Fruit fly (Drosophila melanogaster) whole organism, embryonic: ENCODE data around the gene fit.

ENCODE experiments used
- Atf3 ChIP-seq: fragments of 200-800 bp; sonication (Bioruptor generic); optimal IDR thresholded peaks from 3 replicates; lab custom pipeline; 2016; ENCODE audit warnings: missing biosample characterization, missing genetic modification characterization
- Atf6 ChIP-seq: fragments of 200-800 bp; sonication (Bioruptor generic); IDR thresholded peaks from 2 replicates; pipeline ENCODE4 v1.3.6; 2022; ENCODE audit warnings: missing biosample characterization, missing genetic modification characterization
- Bgb ChIP-seq: fragments of 200-800 bp; sonication (Bioruptor generic); IDR thresholded peaks from 2 replicates; pipeline ENCODE4 v1.3.6; 2022; ENCODE audit warnings: missing biosample characterization, missing genetic modification characterization; ENCODE audit not compliant: partially characterized antibody
- C15 ChIP-seq: fragments of 200-800 bp; sonication (Bioruptor generic); IDR thresholded peaks from 3 replicates; pipeline ENCODE4 v1.3.6; 2022; ENCODE audit warnings: missing biosample characterization, missing genetic modification characterization
- CG10654 ChIP-seq: fragments of 200-800 bp; sonication (Bioruptor generic); optimal IDR thresholded peaks from 2 replicates; lab custom pipeline; 2016; ENCODE audit warnings: missing biosample characterization, missing genetic modification characterization
- CG11093 ChIP-seq: fragments of 200-800 bp; sonication (Bioruptor generic); IDR thresholded peaks from 3 replicates; pipeline ENCODE4 v1.3.6; 2022; ENCODE audit warnings: missing biosample characterization, missing genetic modification characterization
- CG12219 ChIP-seq: fragments of 200-800 bp; sonication (Bioruptor generic); optimal IDR thresholded peaks from 3 replicates; lab custom pipeline; 2018; ENCODE audit warnings: missing biosample characterization, mild to moderate bottlenecking, missing genetic modification characterization
- CG1233 ChIP-seq: fragments of 200-800 bp; sonication (Bioruptor generic); optimal IDR thresholded peaks from 4 replicates; lab custom pipeline; 2018; ENCODE audit warnings: missing biosample characterization, mild to moderate bottlenecking, missing genetic modification characterization
- CG12659 ChIP-seq: fragments of 200-800 bp; sonication (Bioruptor generic); optimal IDR thresholded peaks from 3 replicates; lab custom pipeline; 2017; ENCODE audit warnings: mild to moderate bottlenecking, missing biosample characterization, missing genetic modification reagents, missing genetic modification characterization
- CG17361 ChIP-seq: fragments of 200-800 bp; sonication (Bioruptor generic); IDR thresholded peaks from 3 replicates; pipeline ENCODE4 v1.3.6; 2022; ENCODE audit warnings: missing biosample characterization, missing genetic modification characterization
- CG1832 ChIP-seq: fragments of 200-800 bp; sonication (Bioruptor generic); optimal IDR thresholded peaks from 2 replicates; lab custom pipeline; 2017; ENCODE audit warnings: missing biosample characterization, mild to moderate bottlenecking, missing genetic modification characterization, inconsistent platforms
- CG3065 ChIP-seq: fragments of 200-800 bp; sonication (Bioruptor generic); optimal IDR thresholded peaks from 2 replicates; lab custom pipeline; 2016; ENCODE audit warnings: missing biosample characterization, missing genetic modification characterization
- CG34376 ChIP-seq: fragments of 200-800 bp; sonication (Bioruptor generic); optimal IDR thresholded peaks from 2 replicates; lab custom pipeline; 2018; ENCODE audit warnings: missing biosample characterization, mild to moderate bottlenecking, missing genetic modification characterization
- CG6175 ChIP-seq: fragments of 200-800 bp; sonication (Bioruptor generic); IDR thresholded peaks from 3 replicates; pipeline ENCODE4 v1.3.6; 2022; ENCODE audit warnings: missing biosample characterization, missing genetic modification characterization
- CG6272 ChIP-seq: fragments of 200-800 bp; sonication (Bioruptor generic); IDR thresholded peaks from 2 replicates; pipeline ENCODE4 v1.3.6; 2022; ENCODE audit warnings: missing biosample characterization, missing genetic modification characterization
- CG6854 ChIP-seq: fragments of 200-800 bp; sonication (Bioruptor generic); optimal IDR thresholded peaks from 3 replicates; lab custom pipeline; 2017; ENCODE audit warnings: missing biosample characterization, mild to moderate bottlenecking, missing genetic modification characterization
- CG7786 ChIP-seq: fragments of 200-800 bp; sonication (Bioruptor generic); optimal IDR thresholded peaks from 2 replicates; lab custom pipeline; 2016; ENCODE audit warnings: missing biosample characterization, missing genetic modification characterization
- CG7839 ChIP-seq: fragments of 200-800 bp; sonication (Bioruptor generic); optimal IDR thresholded peaks from 3 replicates; lab custom pipeline; 2018; ENCODE audit warnings: missing biosample characterization, mild to moderate bottlenecking, missing genetic modification characterization, moderate library complexity
- CG9215 ChIP-seq: fragments of 200-800 bp; sonication (Bioruptor generic); IDR thresholded peaks from 2 replicates; pipeline ENCODE4 v1.3.6; 2022; ENCODE audit warnings: missing biosample characterization, missing genetic modification characterization
- CG9437 ChIP-seq: fragments of 200-800 bp; sonication (Bioruptor generic); optimal IDR thresholded peaks from 2 replicates; lab custom pipeline; 2018; ENCODE audit warnings: missing biosample characterization, mild to moderate bottlenecking, missing genetic modification characterization
- CG9876 ChIP-seq: fragments of 200-800 bp; sonication (Bioruptor generic); optimal IDR thresholded peaks from 2 replicates; lab custom pipeline; 2016; ENCODE audit warnings: missing biosample characterization, missing genetic modification characterization
- CoRest ChIP-seq: fragments of 200-800 bp; sonication (Bioruptor generic); optimal IDR thresholded peaks from 3 replicates; lab custom pipeline; 2018; ENCODE audit warnings: missing biosample characterization, mild to moderate bottlenecking, missing genetic modification characterization, moderate library complexity
- CrebB ChIP-seq: fragments of 200-800 bp; sonication (Bioruptor generic); optimal IDR thresholded peaks from 3 replicates; lab custom pipeline; 2018; ENCODE audit warnings: missing biosample characterization, mild to moderate bottlenecking, missing genetic modification characterization
- Dip2 ChIP-seq: fragments of 200-800 bp; sonication (Bioruptor generic); IDR thresholded peaks from 2 replicates; pipeline ENCODE4 v1.3.6; 2022; ENCODE audit warnings: missing biosample characterization, missing genetic modification characterization
- E2f1 ChIP-seq: fragments of 200-800 bp; sonication (Bioruptor generic); IDR thresholded peaks from 2 replicates; pipeline ENCODE4 v1.3.6; 2022; ENCODE audit warnings: missing biosample characterization, missing genetic modification characterization
- Eip74EF ChIP-seq, 2 experiments: fragments of 200-800 bp in 1 of 2; fragments of >200 bp in 1 of 2; sonication (Bioruptor generic) in 1 of 2; optimal IDR thresholded peaks; 2 replicates each; lab custom pipeline; 2017 to 2019; ENCODE audit warnings: missing biosample characterization in 2 of 2, missing genetic modification characterization in 2 of 2, mild to moderate bottlenecking in 1 of 2, moderate library complexity in 1 of 2
- H2.0 ChIP-seq: fragments of 200-800 bp; sonication (Bioruptor generic); IDR thresholded peaks from 2 replicates; pipeline ENCODE4 v1.3.6; 2022; ENCODE audit warnings: missing biosample characterization, missing genetic modification characterization
- Jarid2 ChIP-seq: fragments of 200-800 bp; sonication (Bioruptor generic); optimal IDR thresholded peaks from 3 replicates; lab custom pipeline; 2017; ENCODE audit warnings: mild to moderate bottlenecking, missing biosample characterization, missing genetic modification reagents, missing genetic modification characterization
- Mes4 ChIP-seq: fragments of 200-800 bp; sonication (Bioruptor generic); optimal IDR thresholded peaks from 2 replicates; lab custom pipeline; 2016; ENCODE audit warnings: missing biosample characterization, missing genetic modification characterization
- Mrtf ChIP-seq: fragments of 200-800 bp; sonication (Bioruptor generic); IDR thresholded peaks from 3 replicates; pipeline ENCODE4 v1.3.6; 2022; ENCODE audit warnings: missing biosample characterization, missing genetic modification characterization
- Nf-YA ChIP-seq: fragments of 200-800 bp; sonication (Bioruptor generic); IDR thresholded peaks from 2 replicates; pipeline ENCODE4 v1.3.6; 2022; ENCODE audit warnings: missing biosample characterization, missing genetic modification characterization
- Nf-YB ChIP-seq: fragments of 200-800 bp; sonication (Bioruptor generic); optimal IDR thresholded peaks from 3 replicates; lab custom pipeline; 2019; ENCODE audit warnings: missing biosample characterization, mild to moderate bottlenecking, missing genetic modification characterization, moderate library complexity
- NfI ChIP-seq: fragments of 200-800 bp; sonication (Bioruptor generic); optimal IDR thresholded peaks from 3 replicates; lab custom pipeline; 2018; ENCODE audit warnings: missing biosample characterization, mild to moderate bottlenecking, missing genetic modification characterization, moderate library complexity
- ase ChIP-seq: fragments of 200-800 bp; sonication (Bioruptor generic); IDR thresholded peaks from 3 replicates; pipeline ENCODE4 v1.3.6; 2022; ENCODE audit warnings: missing biosample characterization, missing genetic modification characterization
- crp ChIP-seq, 2 experiments: fragments of 200-800 bp; sonication (Bioruptor generic); optimal IDR thresholded peaks; 2 replicates in 1 of 2; 3 replicates in 1 of 2; lab custom pipeline; 2017; ENCODE audit warnings: missing biosample characterization in 2 of 2, missing genetic modification characterization in 2 of 2, mild to moderate bottlenecking in 1 of 2, moderate library complexity in 1 of 2
- gce ChIP-seq: fragments of 200-800 bp; sonication (Bioruptor generic); IDR thresholded peaks from 3 replicates; pipeline ENCODE4 v1.3.6; 2022; ENCODE audit warnings: missing biosample characterization, missing genetic modification characterization
- gsb ChIP-seq: fragments of 200-800 bp; sonication (Bioruptor generic); IDR thresholded peaks from 2 replicates; pipeline ENCODE4 v1.3.6; 2022; ENCODE audit warnings: missing biosample characterization, missing genetic modification characterization
- hb ChIP-seq: fragments of 200-800 bp; sonication (Bioruptor generic); IDR thresholded peaks from 3 replicates; pipeline ENCODE4 v1.3.6; 2022; ENCODE audit warnings: missing biosample characterization, missing genetic modification characterization; ENCODE audit not compliant: partially characterized antibody
- jigr1 ChIP-seq: fragments of 200-800 bp; sonication (Bioruptor generic); IDR thresholded peaks from 3 replicates; pipeline ENCODE4 v1.3.6; 2022; ENCODE audit warnings: missing biosample characterization, missing genetic modification characterization
- klu ChIP-seq: fragments of 200-800 bp; sonication (Bioruptor generic); IDR thresholded peaks from 2 replicates; pipeline ENCODE4 v1.3.6; 2022; ENCODE audit warnings: missing biosample characterization, missing genetic modification characterization
- pzg ChIP-seq: fragments of 200-800 bp; sonication (Bioruptor generic); optimal IDR thresholded peaks from 3 replicates; lab custom pipeline; 2018; ENCODE audit warnings: missing biosample characterization, mild to moderate bottlenecking, missing genetic modification characterization, moderate library complexity
- sima ChIP-seq: fragments of 200-800 bp; sonication (Bioruptor generic); optimal IDR thresholded peaks from 2 replicates; lab custom pipeline; 2016; ENCODE audit warnings: missing biosample characterization, missing genetic modification characterization
- sisA ChIP-seq: fragments of 200-800 bp; sonication (Bioruptor generic); IDR thresholded peaks from 2 replicates; pipeline ENCODE4 v1.3.6; 2022; ENCODE audit warnings: missing biosample characterization, missing genetic modification characterization
- sob ChIP-seq: fragments of 200-800 bp; sonication (Bioruptor generic); IDR thresholded peaks from 2 replicates; pipeline ENCODE4 v1.3.6; 2022; ENCODE audit warnings: missing biosample characterization, missing genetic modification characterization
- stc ChIP-seq: fragments of 200-800 bp; sonication (Bioruptor generic); IDR thresholded peaks from 2 replicates; pipeline ENCODE4 v1.3.6; 2022; ENCODE audit warnings: missing biosample characterization, missing genetic modification characterization
- twi ChIP-seq: fragments of 200-800 bp; optimal IDR thresholded peaks from 2 replicates; lab custom pipeline; 2019; ENCODE audit warnings: missing biosample characterization, mild to moderate bottlenecking, missing genetic modification characterization, moderate library complexity
- vnd ChIP-seq: fragments of 200-800 bp; sonication (Bioruptor generic); IDR thresholded peaks from 3 replicates; pipeline ENCODE4 v1.3.6; 2022; ENCODE audit warnings: missing biosample characterization, missing genetic modification characterization; ENCODE audit not compliant: partially characterized antibody
- wdn ChIP-seq: fragments of 200-800 bp; sonication (Bioruptor generic); IDR thresholded peaks from 2 replicates; pipeline ENCODE4 v1.3.6; 2022; ENCODE audit warnings: missing biosample characterization, missing genetic modification characterization
- wek ChIP-seq: fragments of 200-800 bp; sonication (Bioruptor generic); optimal IDR thresholded peaks from 3 replicates; lab custom pipeline; 2018; ENCODE audit warnings: missing biosample characterization, mild to moderate bottlenecking, missing genetic modification characterization, moderate library complexity

Gene fit

dm6 chr3R:21853618-21854573 lies 30.4 kb downstream of the fit start (continued):
- TF ChIP-seq CG9876 (no peak), CG17361 (GFP tag; lab: Robert Waterston, UW) (no peak), sisA (GFP tag; lab: Robert Waterston, UW) (no peak), E2f1 (GFP tag; lab: Robert Waterston, UW) (peak; percentile 69; the same call in 1 of the 2 replicates), CG34376 (GFP tag; lab: Kevin White, UChicago) (peak; percentile 3), CG11093 (GFP tag; lab: Robert Waterston, UW) (no peak), twi (tag; lab: Kevin White, UChicago) (no peak), CG9437 (no peak), Atf3 (GFP tag; lab: Kevin White, UChicago) (no peak), CoRest (tag; lab: Kevin White, UChicago) (no peak), gce (GFP tag; lab: Robert Waterston, UW) (no peak), vnd (GFP tag; lab: Robert Waterston, UW) (peak; percentile 26; the same call in 1 of the 3 replicates), CG6175 (GFP tag; lab: Robert Waterston, UW) (no peak), sima (GFP tag; lab: Kevin White, UChicago) (no peak), CG10654 (GFP tag; lab: Kevin White, UChicago) (no peak), CG12219 (GFP tag; lab: Kevin White, UChicago) (no peak), CG9215 (GFP tag; lab: Robert Waterston, UW) (no peak), C15 (GFP tag; lab: Robert Waterston, UW) (no peak), wdn (peak; percentile 28), ase (GFP tag; lab: Robert Waterston, UW) (no peak), klu (no peak), Nf-YB (GFP tag; lab: Kevin White, UChicago) (no peak), CG7839 (tag; lab: Kevin White, UChicago) (no peak), Bgb (GFP tag; lab: Robert Waterston, UW) (peak; percentile 28; the same call in 1 of the 2 replicates), CG1832 (GFP tag; lab: Kevin White, UChicago) (peak; percentile 66), CG1233 (GFP tag; lab: Kevin White, UChicago) (no peak), Atf6 (GFP tag; lab: Robert Waterston, UW) (no peak; the same call in 1 of the 2 replicates), CrebB (peak; percentile 24), CG6854 (GFP tag; lab: Kevin White, UChicago) (no peak), gsb (GFP tag; lab: Robert Waterston, UW) (no peak), stc (GFP tag; lab: Robert Waterston, UW) (peak; percentile 14; the same call in 1 of the 2 replicates), CG7786 (GFP tag; lab: Kevin White, UChicago) (no peak), crp (GFP tag; optimal IDR thresholded peaks at IDR 0.05; lab: Kevin White, UChicago) (no peak), H2.0 (no peak), Eip74EF (GFP tag; optimal IDR thresholded peaks at IDR 0.05; lab: Kevin White, UChicago) (no peak), CG6272 (GFP tag; lab: Robert Waterston, UW) (no peak), pzg (GFP tag; lab: Kevin White, UChicago) (no peak), Jarid2 (GFP tag; lab: Kevin White, UChicago) (no peak), NfI (GFP tag; lab: Kevin White, UChicago) (no peak), Nf-YA (GFP tag; lab: Robert Waterston, UW) (no peak), Dip2 (no peak), CG12659 (GFP tag; lab: Kevin White, UChicago) (no peak), wek (GFP tag; lab: Kevin White, UChicago) (no peak), sob (GFP tag; lab: Robert Waterston, UW) (peak; percentile 42; the same call in 1 of the 2 replicates), CG3065 (GFP tag; lab: Kevin White, UChicago) (no peak), jigr1 (GFP tag; lab: Robert Waterston, UW) (no peak), Mrtf (GFP tag; lab: Robert Waterston, UW) (no peak), Mes4 (GFP tag; lab: Kevin White, UChicago) (no peak), hb (GFP tag; lab: Robert Waterston, UW) (no peak)
